Fruit fly (Drosophila melanogaster): ENCODE measurements around the gene CG3308.
A peak's percentile ranks its signal among the peaks of the same experiment; 100 is the strongest.

Gene CG3308

DNA sequence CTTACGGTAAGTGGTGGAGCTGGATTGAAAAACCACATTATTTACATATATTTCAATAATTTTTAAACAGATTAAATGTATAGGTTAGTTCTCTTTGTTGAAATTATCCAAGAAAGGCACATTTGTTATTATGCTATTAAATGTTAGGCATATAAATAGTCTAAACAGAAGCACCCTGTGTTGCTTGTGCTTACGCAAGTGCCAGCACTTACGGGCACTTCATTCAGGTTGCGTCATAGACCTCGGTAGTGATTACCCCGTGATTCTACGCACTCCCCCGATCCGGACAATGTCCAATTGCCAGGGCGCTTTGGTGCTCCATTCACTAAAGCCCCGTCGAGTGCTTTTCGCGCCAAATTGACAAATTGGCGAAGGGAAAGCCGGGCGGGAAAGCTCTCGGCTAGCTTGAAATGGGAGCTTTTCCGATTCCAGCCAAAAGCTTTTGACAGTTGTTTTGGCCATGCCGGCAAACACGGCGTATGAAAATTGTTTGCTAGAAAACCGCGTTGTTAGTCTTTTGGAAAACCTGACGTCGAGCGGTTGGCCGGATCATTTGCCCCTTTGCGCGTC lies 27.0 kb downstream of the CG3308 start, which contains the start of gene ETHR (continued):
- TF ChIP-seq Med (GFP tag) (peak; percentile 87), CG10543 (GFP tag; optimal IDR thresholded peaks at IDR 0.05) (peak; percentile 61), Meics (GFP tag; optimal IDR thresholded peaks at IDR 0.05) (peak; percentile 68), Ets65A (GFP tag) (peak; percentile 58), Sin3A (optimal IDR thresholded peaks at IDR 0.05) (no peak), HLH54F (GFP tag; optimal IDR thresholded peaks at IDR 0.05) (no peak), CG17385 (GFP tag; optimal IDR thresholded peaks at IDR 0.05) (peak; percentile 51), CrebB (tag; optimal IDR thresholded peaks at IDR 0.05) (peak; percentile 25), CG15269 (tag; optimal IDR thresholded peaks at IDR 0.05) (peak; percentile 78), CG6175 (GFP tag; IDR thresholded peaks at IDR 0.05) (0 out of 3 replicates have a peak, but pooled peaks have one; percentile 31), NFAT (GFP tag; IDR thresholded peaks at IDR 0.05) (0 out of 2 replicates have a peak, but pooled peaks have one; percentile 38), disco-r (GFP tag; optimal IDR thresholded peaks at IDR 0.05) (no peak), CoRest (tag; optimal IDR thresholded peaks at IDR 0.05) (peak; percentile 54), bigmax (GFP tag; optimal IDR thresholded peaks at IDR 0.05) (no peak), her (GFP tag; optimal IDR thresholded peaks at IDR 0.05) (peak; percentile 35), fd3F (GFP tag; optimal IDR thresholded peaks at IDR 0.05) (peak; percentile 35), CG7987 (GFP tag; optimal IDR thresholded peaks at IDR 0.05) (peak; percentile 10), CG14441 (GFP tag; IDR thresholded peaks at IDR 0.05) (peak; percentile 47; the same call in 1 of the 2 replicates), Adf1 (GFP tag; IDR thresholded peaks at IDR 0.05) (peak; percentile 54; the same call in 1 of the 2 replicates), amos (GFP tag; IDR thresholded peaks at IDR 0.05; ENCODE audit: partially characterized antibody) (peak; percentile 27; the same call in 1 of the 2 replicates), kay (GFP tag; optimal IDR thresholded peaks at IDR 0.05) (peak; percentile 48), CG4404 (GFP tag; IDR thresholded peaks at IDR 0.05) (no peak), Atf6 (GFP tag; IDR thresholded peaks at IDR 0.05) (peak; percentile 75), CG13624 (GFP tag; optimal IDR thresholded peaks at IDR 0.05) (no peak), so (GFP tag; IDR thresholded peaks at IDR 0.05) (peak; percentile 77; the same call in 2 of the 3 replicates), lbe (GFP tag; optimal IDR thresholded peaks at IDR 0.05) (no peak), CG12236 (GFP tag; optimal IDR thresholded peaks at IDR 0.05) (no peak), gem (tag; optimal IDR thresholded peaks at IDR 0.05) (peak; percentile 62), sim (GFP tag; IDR thresholded peaks at IDR 0.05) (no peak), CG2202 (tag; optimal IDR thresholded peaks at IDR 0.05) (no peak), Drgx (GFP tag; IDR thresholded peaks at IDR 0.05) (peak; percentile 53), bcd (GFP tag; optimal IDR thresholded peaks at IDR 0.05) (peak; percentile 39), dpn (GFP tag; optimal IDR thresholded peaks at IDR 0.05) (peak; percentile 30 to 44), CG9437 (GFP tag; optimal IDR thresholded peaks at IDR 0.05) (peak; percentile 65), unpg (GFP tag; optimal IDR thresholded peaks at IDR 0.05) (peak; percentile 55), vnd (GFP tag; IDR thresholded peaks at IDR 0.05; ENCODE audit: partially characterized antibody) (peak; percentile 53; the same call in 2 of the 3 replicates), CG10321 (GFP tag; IDR thresholded peaks at IDR 0.05) (0 out of 2 replicates have a peak, but pooled peaks have one; percentile 19), CG18619 (GFP tag; optimal IDR thresholded peaks at IDR 0.05) (peak; percentile 39), Xrp1 (GFP tag; IDR thresholded peaks at IDR 0.05) (peak; percentile 40), CG18599 (GFP tag; optimal IDR thresholded peaks at IDR 0.05) (peak; percentile 67), CG6654 (GFP tag; optimal IDR thresholded peaks at IDR 0.05) (no peak), CG1603 (tag; optimal IDR thresholded peaks at IDR 0.05) (no peak), CG11504 (tag; optimal IDR thresholded peaks at IDR 0.05) (no peak), CG14667 (GFP tag; IDR thresholded peaks at IDR 0.05) (no peak), Dp (GFP tag; optimal IDR thresholded peaks at IDR 0.05) (peak; percentile 69), HmgZ (tag; optimal IDR thresholded peaks at IDR 0.05) (peak; percentile 65), stc (GFP tag; IDR thresholded peaks at IDR 0.05) (peak; percentile 40; the same call in 1 of the 2 replicates), sqz (GFP tag; optimal IDR thresholded peaks at IDR 0.05) (no peak), stwl (tag; optimal IDR thresholded peaks at IDR 0.05) (no peak)
